Fruit fly (Drosophila melanogaster) whole organism, embryonic: ENCODE data around the gene CG2278.

Source experiments
- Ada2b ChIP-seq: fragments of 200-800 bp; sonication (Bioruptor generic); IDR thresholded peaks from 2 replicates; pipeline ENCODE4 v1.3.6; 2022; ENCODE audit warnings: missing biosample characterization, missing genetic modification characterization
- BEAF-32 ChIP-seq: fragments of 200-800 bp; sonication (Bioruptor generic); optimal IDR thresholded peaks from 3 replicates; lab custom pipeline; 2017; ENCODE audit warnings: missing biosample characterization, missing genetic modification characterization, mild to moderate bottlenecking, moderate library complexity, missing genetic modification reagents
- Bdp1 ChIP-seq: fragments of 200-800 bp; sonication (Bioruptor generic); optimal IDR thresholded peaks from 3 replicates; lab custom pipeline; 2016; ENCODE audit warnings: missing biosample characterization, missing genetic modification characterization
- Bgb ChIP-seq: fragments of 200-800 bp; sonication (Bioruptor generic); IDR thresholded peaks from 2 replicates; pipeline ENCODE4 v1.3.6; 2022; ENCODE audit warnings: missing biosample characterization, missing genetic modification characterization; ENCODE audit not compliant: partially characterized antibody
- CG10147 ChIP-seq: fragments of 200-800 bp; sonication (Bioruptor generic); optimal IDR thresholded peaks from 2 replicates; lab custom pipeline; 2019; ENCODE audit warnings: missing biosample characterization, mild to moderate bottlenecking, missing genetic modification characterization, moderate library complexity
- CG1024 ChIP-seq: fragments of 200-800 bp; sonication (Bioruptor generic); IDR thresholded peaks from 2 replicates; pipeline ENCODE4 v1.3.6; 2022; ENCODE audit warnings: missing biosample characterization, missing genetic modification characterization
- CG10431 ChIP-seq: fragments of 200-800 bp; sonication (Bioruptor generic); optimal IDR thresholded peaks from 3 replicates; lab custom pipeline; 2018; ENCODE audit warnings: missing biosample characterization, mild to moderate bottlenecking, missing genetic modification characterization
- CG11560 ChIP-seq: fragments of 200-800 bp; sonication (Bioruptor generic); IDR thresholded peaks from 3 replicates; pipeline ENCODE4 v1.3.6; 2022; ENCODE audit warnings: missing biosample characterization, missing genetic modification characterization
- CG12391 ChIP-seq: fragments of 200-800 bp; sonication (Bioruptor generic); optimal IDR thresholded peaks from 3 replicates; lab custom pipeline; 2018; ENCODE audit warnings: missing biosample characterization, mild to moderate bottlenecking, missing genetic modification characterization, moderate library complexity
- CG1647 ChIP-seq: fragments of 200-800 bp; sonication (Bioruptor generic); optimal IDR thresholded peaks from 3 replicates; lab custom pipeline; 2016; ENCODE audit warnings: missing biosample characterization, missing genetic modification characterization
- CG17361 ChIP-seq: fragments of 200-800 bp; sonication (Bioruptor generic); IDR thresholded peaks from 3 replicates; pipeline ENCODE4 v1.3.6; 2022; ENCODE audit warnings: missing biosample characterization, missing genetic modification characterization
- CG17385 ChIP-seq: fragments of 200-800 bp; sonication (Bioruptor generic); optimal IDR thresholded peaks from 3 replicates; lab custom pipeline; 2018; ENCODE audit warnings: missing biosample characterization, mild to moderate bottlenecking, missing genetic modification characterization
- CG17912 ChIP-seq: fragments of 200-800 bp; sonication (Bioruptor generic); optimal IDR thresholded peaks from 2 replicates; lab custom pipeline; 2018; ENCODE audit warnings: missing biosample characterization, mild to moderate bottlenecking, missing genetic modification characterization
- CG31365 ChIP-seq: fragments of 200-800 bp; sonication (Bioruptor generic); optimal IDR thresholded peaks from 2 replicates; lab custom pipeline; 2018; ENCODE audit warnings: missing biosample characterization, mild to moderate bottlenecking, missing genetic modification characterization
- CG32767 ChIP-seq: fragments of 200-800 bp; sonication (Bioruptor generic); IDR thresholded peaks from 2 replicates; pipeline ENCODE4 v1.3.6; 2022; ENCODE audit warnings: missing biosample characterization, missing genetic modification characterization
- CG4360 ChIP-seq: fragments of 200-800 bp; sonication (Bioruptor generic); IDR thresholded peaks from 2 replicates; pipeline ENCODE4 v1.3.6; 2022; ENCODE audit warnings: missing biosample characterization, missing genetic modification characterization
- CG5953 ChIP-seq: fragments of 200-800 bp; sonication (Bioruptor generic); IDR thresholded peaks from 2 replicates; pipeline ENCODE4 v1.3.6; 2022; ENCODE audit warnings: missing biosample characterization, missing genetic modification characterization
- CG9437 ChIP-seq: fragments of 200-800 bp; sonication (Bioruptor generic); optimal IDR thresholded peaks from 2 replicates; lab custom pipeline; 2018; ENCODE audit warnings: missing biosample characterization, mild to moderate bottlenecking, missing genetic modification characterization
- CrebB ChIP-seq: fragments of 200-800 bp; sonication (Bioruptor generic); optimal IDR thresholded peaks from 3 replicates; lab custom pipeline; 2018; ENCODE audit warnings: missing biosample characterization, mild to moderate bottlenecking, missing genetic modification characterization
- Dbx ChIP-seq: fragments of 200-800 bp; sonication (Bioruptor generic); IDR thresholded peaks from 3 replicates; pipeline ENCODE4 v1.3.6; 2022; ENCODE audit warnings: missing biosample characterization, missing genetic modification characterization
- Dip2 ChIP-seq: fragments of 200-800 bp; sonication (Bioruptor generic); IDR thresholded peaks from 2 replicates; pipeline ENCODE4 v1.3.6; 2022; ENCODE audit warnings: missing biosample characterization, missing genetic modification characterization
- E2f1 ChIP-seq: fragments of 200-800 bp; sonication (Bioruptor generic); IDR thresholded peaks from 2 replicates; pipeline ENCODE4 v1.3.6; 2022; ENCODE audit warnings: missing biosample characterization, missing genetic modification characterization
- Lhr ChIP-seq: fragments of 200-800 bp; sonication (Bioruptor generic); optimal IDR thresholded peaks from 3 replicates; lab custom pipeline; 2017; ENCODE audit warnings: mild to moderate bottlenecking, missing biosample characterization, missing genetic modification reagents, missing genetic modification characterization
- Oaz ChIP-seq: fragments of 200-800 bp; sonication (Bioruptor generic); IDR thresholded peaks from 2 replicates; pipeline ENCODE4 v1.3.6; 2022; ENCODE audit warnings: missing biosample characterization, missing genetic modification characterization
- Taf1 ChIP-seq: fragments of 200-800 bp; sonication (Bioruptor generic); IDR thresholded peaks from 2 replicates; pipeline ENCODE4 v1.3.6; 2022; ENCODE audit warnings: missing biosample characterization, missing genetic modification characterization
- Usf ChIP-seq: fragments of 200-800 bp; sonication (Bioruptor generic); optimal IDR thresholded peaks from 2 replicates; lab custom pipeline; 2017; ENCODE audit warnings: missing genotype, missing biosample characterization, missing genetic modification characterization
- YL-1 ChIP-seq: fragments of 200-800 bp; sonication (Bioruptor generic); optimal IDR thresholded peaks from 3 replicates; lab custom pipeline; 2017; ENCODE audit warnings: missing biosample characterization, mild to moderate bottlenecking, missing genetic modification characterization
- ara ChIP-seq: fragments of 200-800 bp; sonication (Bioruptor generic); IDR thresholded peaks from 2 replicates; pipeline ENCODE4 v1.3.6; 2022; ENCODE audit warnings: missing biosample characterization, missing genetic modification characterization
- ato ChIP-seq: fragments of 200-800 bp; sonication (Bioruptor generic); IDR thresholded peaks from 2 replicates; pipeline ENCODE4 v1.3.6; 2022; ENCODE audit warnings: missing biosample characterization, missing genetic modification characterization; ENCODE audit not compliant: partially characterized antibody
- az2 ChIP-seq: fragments of 200-800 bp; sonication (Bioruptor generic); optimal IDR thresholded peaks from 3 replicates; lab custom pipeline; 2016; ENCODE audit warnings: missing biosample characterization, missing genetic modification characterization
- caup ChIP-seq: fragments of 200-800 bp; sonication (Bioruptor generic); optimal IDR thresholded peaks from 3 replicates; lab custom pipeline; 2017; ENCODE audit warnings: missing biosample characterization, mild to moderate bottlenecking, missing genetic modification characterization, moderate library complexity; ENCODE audit not compliant: severe bottlenecking
- chn ChIP-seq: fragments of 200-800 bp; sonication (Bioruptor generic); optimal IDR thresholded peaks from 2 replicates; lab custom pipeline; 2016; ENCODE audit warnings: missing biosample characterization, missing genetic modification characterization
- danr ChIP-seq: fragments of 200-800 bp; sonication (Bioruptor generic); IDR thresholded peaks from 2 replicates; pipeline ENCODE4 v1.3.6; 2022; ENCODE audit warnings: missing biosample characterization, missing genetic modification characterization
- dmrt11E ChIP-seq: fragments of 200-800 bp; sonication (Bioruptor generic); optimal IDR thresholded peaks from 3 replicates; lab custom pipeline; 2018; ENCODE audit warnings: missing biosample characterization, mild to moderate bottlenecking, missing genetic modification characterization, moderate library complexity
- esg ChIP-seq: fragments of 200-800 bp; sonication (Bioruptor generic); conservative IDR thresholded peaks from 2 replicates; pipeline ENCODE4 v1.3.6; 2022; ENCODE audit warnings: missing biosample characterization, missing genetic modification characterization
- grn ChIP-seq: fragments of 200-800 bp; sonication (Bioruptor generic); optimal IDR thresholded peaks from 3 replicates; lab custom pipeline; 2017; ENCODE audit warnings: missing biosample characterization, missing genetic modification characterization
- hbn ChIP-seq: fragments of 200-800 bp; sonication (Bioruptor generic); IDR thresholded peaks from 2 replicates; pipeline ENCODE4 v1.3.6; 2022; ENCODE audit warnings: missing biosample characterization, missing genetic modification characterization; ENCODE audit not compliant: partially characterized antibody
- hkb ChIP-seq, 2 experiments: fragments of 200-800 bp in 1 of 2; fragments of >200 bp in 1 of 2; sonication (Bioruptor generic) in 1 of 2; IDR thresholded peaks in 1 of 2; optimal IDR thresholded peaks in 1 of 2; 2 replicates each; pipeline versions ENCODE4 v1.3.6 to Lab custom; 2017 to 2022; ENCODE audit warnings: missing biosample characterization in 1 of 2, missing genetic modification characterization in 1 of 2
- insv ChIP-seq, 2 experiments: fragments of 200-800 bp; sonication (Bioruptor generic); optimal IDR thresholded peaks; 3 replicates each; lab custom pipeline; 2016 to 2018; ENCODE audit warnings: missing biosample characterization in 2 of 2, missing genetic modification characterization in 2 of 2
- kah ChIP-seq: fragments of 200-800 bp; sonication (Bioruptor generic); optimal IDR thresholded peaks from 2 replicates; lab custom pipeline; 2018; ENCODE audit warnings: missing biosample characterization, mild to moderate bottlenecking, missing genetic modification characterization
- pan ChIP-seq, 4 experiments: fragments of >200 bp in 3 of 4; fragments of 200-800 bp in 1 of 4; sonication (Bioruptor generic) in 1 of 4; optimal IDR thresholded peaks in 3 of 4; IDR thresholded peaks in 1 of 4; 2 replicates each; pipeline versions ENCODE4 v1.3.6 to Lab custom; 2017 to 2022; ENCODE audit warnings: missing biosample characterization in 2 of 4, missing genetic modification characterization in 2 of 4, mixed read lengths in 1 of 4
- pb ChIP-seq: fragments of 200-800 bp; sonication (Bioruptor generic); optimal IDR thresholded peaks from 3 replicates; lab custom pipeline; 2016; ENCODE audit warnings: missing biosample characterization, missing genetic modification characterization
- prd ChIP-seq, 3 experiments: fragments of >200 bp in 2 of 3; fragments of 200-800 bp in 1 of 3; sonication (Bioruptor generic) in 1 of 3; optimal IDR thresholded peaks in 2 of 3; IDR thresholded peaks in 1 of 3; 2 replicates in 2 of 3; 3 replicates in 1 of 3; pipeline versions ENCODE4 v1.3.6 to Lab custom; 2017 to 2022; ENCODE audit warnings: missing biosample characterization in 1 of 3, missing genetic modification characterization in 1 of 3
- repo ChIP-seq: fragments of 200-800 bp; sonication (Bioruptor generic); optimal IDR thresholded peaks from 2 replicates; lab custom pipeline; 2016; ENCODE audit warnings: missing biosample characterization, missing genetic modification characterization
- sima ChIP-seq: fragments of 200-800 bp; sonication (Bioruptor generic); optimal IDR thresholded peaks from 2 replicates; lab custom pipeline; 2016; ENCODE audit warnings: missing biosample characterization, missing genetic modification characterization
- sisA ChIP-seq: fragments of 200-800 bp; sonication (Bioruptor generic); IDR thresholded peaks from 2 replicates; pipeline ENCODE4 v1.3.6; 2022; ENCODE audit warnings: missing biosample characterization, missing genetic modification characterization
- trem ChIP-seq: fragments of 200-800 bp; optimal IDR thresholded peaks from 3 replicates; lab custom pipeline; 2019; ENCODE audit warnings: missing biosample characterization, mild to moderate bottlenecking, missing genetic modification characterization, moderate library complexity
- wek ChIP-seq: fragments of 200-800 bp; sonication (Bioruptor generic); optimal IDR thresholded peaks from 3 replicates; lab custom pipeline; 2018; ENCODE audit warnings: missing biosample characterization, mild to moderate bottlenecking, missing genetic modification characterization, moderate library complexity

Gene CG2278

dm6 chrX:8145501-8146157 is 24.4 kb downstream of the CG2278 start, which contains the start of the genes alpha-PheRS and CG2129 (continued):
- TF ChIP-seq Oaz (GFP tag; lab: Robert Waterston, UW) (no peak), Lhr (GFP tag; lab: Kevin White, UChicago) (no peak), az2 (GFP tag; lab: Kevin White, UChicago) (no peak), Taf1 (GFP tag; lab: Robert Waterston, UW) (no peak), CG10431 (GFP tag; lab: Kevin White, UChicago) (no peak), repo (GFP tag; lab: Kevin White, UChicago) (no peak), YL-1 (peak; percentile 64), CG10147 (GFP tag; lab: Kevin White, UChicago) (peak; percentile 39), CG9437 (no peak), danr (GFP tag; lab: Robert Waterston, UW) (no peak), CG32767 (GFP tag; lab: Robert Waterston, UW) (no peak), pan (optimal IDR thresholded peaks at IDR 0.05; lab: Kevin White, UChicago) (no peak), pan (GFP tag; optimal IDR thresholded peaks at IDR 0.05 in 1 of 2, IDR thresholded peaks at IDR 0.05 in 1 of 2) (no peak), CG17361 (no peak; the same call in 2 of the 3 replicates), CG17385 (GFP tag; lab: Kevin White, UChicago) (no peak), CG12391 (tag; lab: Kevin White, UChicago) (peak; percentile 62), CG11560 (tag; lab: Robert Waterston, UW) (no peak), Dip2 (GFP tag; lab: Robert Waterston, UW) (no peak), Dbx (GFP tag; lab: Robert Waterston, UW) (no peak), CG4360 (GFP tag; lab: Robert Waterston, UW) (no peak), hbn (GFP tag; lab: Robert Waterston, UW) (no peak), chn (GFP tag; lab: Kevin White, UChicago) (no peak), CrebB (tag; lab: Kevin White, UChicago) (no peak), BEAF-32 (GFP tag; lab: Kevin White, UChicago) (peak; percentile 47), Ada2b (GFP tag; lab: Robert Waterston, UW) (0 out of 2 replicates have a peak, but pooled peaks have one; percentile 34), grn (GFP tag; lab: Kevin White, UChicago) (no peak), dmrt11E (tag; lab: Kevin White, UChicago) (peak; percentile 15), prd (optimal IDR thresholded peaks at IDR 0.05; lab: Kevin White, UChicago) (no peak), prd (GFP tag; IDR thresholded peaks at IDR 0.05; lab: Robert Waterston, UW) (no peak), CG17912 (GFP tag; lab: Kevin White, UChicago) (no peak), CG31365 (no peak), CG1647 (GFP tag; lab: Kevin White, UChicago) (no peak), hkb (optimal IDR thresholded peaks at IDR 0.05; lab: Kevin White, UChicago) (no peak), hkb (GFP tag; IDR thresholded peaks at IDR 0.05; lab: Robert Waterston, UW) (no peak), trem (tag; lab: Kevin White, UChicago) (peak; percentile 55), CG1024 (GFP tag; lab: Robert Waterston, UW) (no peak), Bdp1 (peak; percentile 1), esg (GFP tag; lab: Robert Waterston, UW) (no peak), Usf (GFP tag; lab: Kevin White, UChicago) (no peak), ara (GFP tag; lab: Robert Waterston, UW) (no peak), insv (GFP tag; optimal IDR thresholded peaks at IDR 0.05; lab: Kevin White, UChicago) (peak in 1 of 2 experiments; percentile 87), Bgb (0 out of 2 replicates have a peak, but pooled peaks have one; percentile 18), wek (GFP tag; lab: Kevin White, UChicago) (no peak), pb (GFP tag; lab: Kevin White, UChicago) (no peak), sisA (GFP tag; lab: Robert Waterston, UW) (no peak), kah (no peak), caup (GFP tag; lab: Kevin White, UChicago) (no peak), sima (GFP tag; lab: Kevin White, UChicago) (no peak), E2f1 (no peak), ato (GFP tag; lab: Robert Waterston, UW) (no peak), CG5953 (GFP tag; lab: Robert Waterston, UW) (no peak)
